Worm (Caenorhabditis elegans) whole organism, young adult: ENCODE results near the gene sri-47.
A peak's percentile ranks its signal among the peaks of the same experiment; 100 is the strongest.
"Not testable (repeated sequence)": the region's sequence is repeated elsewhere in the genome, so short reads cannot be mapped to it uniquely, and the experiment has no call there.

Experiments used
- B0035.1 ChIP-seq: sonication (generic microtip); optimal IDR thresholded peaks from 2 replicates; lab custom pipeline; 2016; ENCODE audit warnings: missing genetic modification characterization, mild to moderate bottlenecking, missing compliant biosample characterization, missing genotype, missing genetic modification reagents
- B0261.1 ChIP-seq: sonication (generic microtip); optimal IDR thresholded peaks from 2 replicates; lab custom pipeline; 2016; ENCODE audit warnings: mild to moderate bottlenecking, missing genetic modification characterization, moderate library complexity, missing compliant biosample characterization
- C06A6.2 ChIP-seq: fragments of 200-800 bp; sonication (Bioruptor generic); conservative IDR thresholded peaks from 2 replicates; pipeline ENCODE4 v1.3.6; 2022; ENCODE audit warnings: missing genetic modification characterization, missing compliant biosample characterization
- C17E4.6 ChIP-seq: fragments of 200-800 bp; sonication (Bioruptor generic); IDR thresholded peaks from 2 replicates; pipeline ENCODE4 v1.3.6; 2022; ENCODE audit warnings: missing genetic modification reagents, missing genetic modification characterization, missing compliant biosample characterization
- F23B12.7 ChIP-seq: sonication (generic microtip); optimal IDR thresholded peaks from 2 replicates; lab custom pipeline; 2017; ENCODE audit warnings: missing genetic modification characterization, mild to moderate bottlenecking, missing compliant biosample characterization, antibody characterized with exemption, moderate library complexity; ENCODE audit not compliant: insufficient read depth
- F39B2.1 ChIP-seq: fragments of 200-800 bp; sonication (Bioruptor generic); IDR thresholded peaks from 2 replicates; pipeline ENCODE4 v1.3.6; 2022; ENCODE audit warnings: missing genetic modification reagents, missing genetic modification characterization, missing compliant biosample characterization
- F57A8.1 ChIP-seq: fragments of 200-800 bp; sonication (Bioruptor generic); optimal IDR thresholded peaks from 2 replicates; lab custom pipeline; 2018; ENCODE audit warnings: mild to moderate bottlenecking, missing genetic modification characterization, moderate library complexity, missing compliant biosample characterization
- K12H6.12 ChIP-seq: fragments of 200-800 bp; sonication (Bioruptor generic); optimal IDR thresholded peaks from 2 replicates; lab custom pipeline; 2018; ENCODE audit warnings: mild to moderate bottlenecking, missing genetic modification characterization, missing compliant biosample characterization
- T07F8.4 ChIP-seq: sonication (generic microtip); optimal IDR thresholded peaks from 2 replicates; lab custom pipeline; 2016; ENCODE audit warnings: mild to moderate bottlenecking, missing genetic modification characterization, moderate library complexity, missing compliant biosample characterization
- ama-1 ChIP-seq, 3 experiments: fragments of 150-350 bp in 1 of 3; sonication (generic microtip) in 2 of 3; optimal IDR thresholded peaks; 2 replicates each; lab custom pipeline; 2014 to 2018; ENCODE audit warnings: missing biosample characterization in 2 of 3, missing genetic modification characterization in 2 of 3, missing genetic modification reagents in 2 of 3
- aptf-3 ChIP-seq: fragments of 200-800 bp; sonication (Bioruptor generic); IDR thresholded peaks from 2 replicates; pipeline ENCODE4 v1.3.6; 2022; ENCODE audit warnings: missing genetic modification characterization, missing compliant biosample characterization
- athp-1 ChIP-seq: sonication (generic microtip); optimal IDR thresholded peaks from 2 replicates; lab custom pipeline; 2017; ENCODE audit warnings: mild to moderate bottlenecking, missing genetic modification characterization, missing compliant biosample characterization
- attf-3 ChIP-seq: fragments of 200-800 bp; sonication (Bioruptor generic); conservative IDR thresholded peaks from 2 replicates; pipeline ENCODE4 v1.3.6; 2022; ENCODE audit warnings: missing genetic modification reagents, missing genetic modification characterization, missing compliant biosample characterization
- attf-6 ChIP-seq: fragments of 200-800 bp; sonication (Bioruptor generic); IDR thresholded peaks from 2 replicates; pipeline ENCODE4 v1.3.6; 2022; ENCODE audit warnings: missing genetic modification reagents, missing genetic modification characterization, missing compliant biosample characterization
- ceh-58 ChIP-seq: fragments of 200-800 bp; sonication (Bioruptor generic); IDR thresholded peaks from 2 replicates; pipeline ENCODE4 v1.3.6; 2022; ENCODE audit warnings: missing genetic modification characterization, missing compliant biosample characterization
- efl-1 ChIP-seq: fragments of 150-350 bp; optimal IDR thresholded peaks from 2 replicates; lab custom pipeline; 2014; ENCODE audit warnings: missing biosample characterization, missing genetic modification reagents, missing genetic modification characterization
- hlh-12 ChIP-seq: sonication (generic microtip); optimal IDR thresholded peaks from 2 replicates; lab custom pipeline; 2016; ENCODE audit warnings: missing genetic modification characterization, missing compliant biosample characterization
- hmg-1.2 ChIP-seq: fragments of 200-800 bp; sonication (Bioruptor generic); IDR thresholded peaks from 2 replicates; pipeline ENCODE4 v1.3.6; 2022; ENCODE audit warnings: missing genetic modification reagents, missing genetic modification characterization, missing compliant biosample characterization
- lag-1 ChIP-seq: fragments of 200-800 bp; sonication (Bioruptor generic); IDR thresholded peaks from 2 replicates; pipeline ENCODE4 v1.3.6; 2022; ENCODE audit warnings: missing genetic modification reagents, missing genetic modification characterization, missing compliant biosample characterization
- lin-26 ChIP-seq: fragments of 200-800 bp; sonication (Bioruptor generic); IDR thresholded peaks from 2 replicates; pipeline ENCODE4 v1.3.6; 2022; ENCODE audit warnings: missing genetic modification reagents, missing genetic modification characterization, missing compliant biosample characterization
- lin-54 ChIP-seq: fragments of 200-800 bp; sonication (Bioruptor generic); optimal IDR thresholded peaks from 2 replicates; lab custom pipeline; 2018; ENCODE audit warnings: mild to moderate bottlenecking, missing genetic modification characterization, missing compliant biosample characterization
- nfya-1 ChIP-seq: sonication (generic microtip); optimal IDR thresholded peaks from 2 replicates; lab custom pipeline; 2017; ENCODE audit warnings: antibody characterized with exemption, missing compliant biosample characterization, missing genetic modification characterization, borderline replicate concordance; ENCODE audit not compliant: insufficient read depth
- nhr-120 ChIP-seq: fragments of 200-800 bp; sonication (Bioruptor generic); IDR thresholded peaks from 2 replicates; pipeline ENCODE4 v1.3.6; 2022; ENCODE audit warnings: missing genetic modification characterization, missing compliant biosample characterization
- nhr-27 ChIP-seq: fragments of 200-800 bp; sonication (Bioruptor generic); optimal IDR thresholded peaks from 2 replicates; lab custom pipeline; 2018; ENCODE audit warnings: mild to moderate bottlenecking, missing genetic modification characterization, moderate library complexity, missing compliant biosample characterization
- nhr-90 ChIP-seq: sonication (generic microtip); optimal IDR thresholded peaks from 2 replicates; lab custom pipeline; 2016; ENCODE audit warnings: missing genotype, mild to moderate bottlenecking, missing genetic modification characterization, missing compliant biosample characterization
- rcor-1 ChIP-seq: fragments of 200-800 bp; sonication (Bioruptor generic); IDR thresholded peaks from 2 replicates; pipeline ENCODE4 v1.3.6; 2022; ENCODE audit warnings: missing genetic modification reagents, missing genetic modification characterization, missing compliant biosample characterization
- sdz-38 ChIP-seq: sonication (generic microtip); optimal IDR thresholded peaks from 2 replicates; lab custom pipeline; 2016; ENCODE audit warnings: missing genotype, missing genetic modification characterization, missing compliant biosample characterization
- snpc-1.3 ChIP-seq: sonication (generic microtip); optimal IDR thresholded peaks from 2 replicates; lab custom pipeline; 2017; ENCODE audit warnings: missing genetic modification characterization, mild to moderate bottlenecking, missing compliant biosample characterization, antibody characterized with exemption, moderate library complexity, missing genotype, missing genetic modification reagents; ENCODE audit not compliant: insufficient read depth
- tbp1 ChIP-seq: fragments of 200-800 bp; sonication (Bioruptor generic); optimal IDR thresholded peaks from 2 replicates; lab custom pipeline; 2018; ENCODE audit warnings: mild to moderate bottlenecking, missing genetic modification characterization, missing compliant biosample characterization
- zim-3 ChIP-seq: sonication (generic microtip); optimal IDR thresholded peaks from 2 replicates; lab custom pipeline; 2017; ENCODE audit warnings: mild to moderate bottlenecking, missing genetic modification characterization, moderate library complexity, missing compliant biosample characterization
- ztf-18 ChIP-seq: sonication (generic microtip); optimal IDR thresholded peaks from 2 replicates; lab custom pipeline; 2016; ENCODE audit warnings: missing genotype, mild to moderate bottlenecking, missing genetic modification characterization, missing compliant biosample characterization

The sri-47 gene

DNA sequence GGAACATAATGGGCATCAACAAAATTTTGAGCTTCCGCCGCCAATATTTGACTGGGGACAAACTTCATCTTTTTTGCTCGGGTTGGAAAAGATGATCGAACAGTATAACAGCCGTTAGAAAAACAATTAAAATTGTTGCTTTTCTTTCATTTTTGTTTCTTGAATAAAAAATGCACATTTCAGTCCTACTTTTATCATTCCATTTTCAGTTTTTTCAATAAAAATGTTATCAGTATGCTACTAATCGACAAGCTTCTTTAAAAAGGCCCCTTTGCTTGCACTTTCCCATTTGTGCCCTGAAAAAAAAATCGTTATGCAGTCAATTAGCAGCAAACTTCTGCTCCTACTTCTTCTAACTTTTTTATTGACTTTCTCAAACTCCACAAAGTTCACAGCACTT lies 14.9 kb upstream of the sri-47 start, which contains the start of gene F22E5.7:
Gene F22E5.7 (plus strand): TSS at position 301 of the 400 bp plus-strand sequence.
- no peak for TF ChIP-seq F23B12.7 (tag; lab: Kevin White, UChicago)
- no peak for TF ChIP-seq sdz-38 (tag; lab: Kevin White, UChicago)
- TF ChIP-seq T07F8.4 (tag; lab: Kevin White, UChicago) = no peak
- no peak for TF ChIP-seq B0261.1 (tag; lab: Kevin White, UChicago)
- no peak for TF ChIP-seq efl-1
- TF ChIP-seq rcor-1 (GFP tag; lab: Robert Waterston, UW) = no peak
- TF ChIP-seq snpc-1.3 (tag; lab: Kevin White, UChicago) = no peak
- TF ChIP-seq hlh-12 (tag; lab: Kevin White, UChicago) = no peak
- no peak for TF ChIP-seq F57A8.1 (GFP tag; lab: Kevin White, UChicago)
- no peak for TF ChIP-seq lag-1 (GFP tag; lab: Robert Waterston, UW)
- no peak for TF ChIP-seq nhr-120 (GFP tag; lab: Robert Waterston, UW)
- no peak for TF ChIP-seq lin-54 (GFP tag; lab: Kevin White, UChicago)
- no peak for TF ChIP-seq zim-3 (tag; lab: Kevin White, UChicago)
- no peak for TF ChIP-seq aptf-3 (GFP tag; lab: Robert Waterston, UW)
- no peak for TF ChIP-seq athp-1 (tag; lab: Kevin White, UChicago)
- TF ChIP-seq, all 124 proteins: peak for 0

DNA sequence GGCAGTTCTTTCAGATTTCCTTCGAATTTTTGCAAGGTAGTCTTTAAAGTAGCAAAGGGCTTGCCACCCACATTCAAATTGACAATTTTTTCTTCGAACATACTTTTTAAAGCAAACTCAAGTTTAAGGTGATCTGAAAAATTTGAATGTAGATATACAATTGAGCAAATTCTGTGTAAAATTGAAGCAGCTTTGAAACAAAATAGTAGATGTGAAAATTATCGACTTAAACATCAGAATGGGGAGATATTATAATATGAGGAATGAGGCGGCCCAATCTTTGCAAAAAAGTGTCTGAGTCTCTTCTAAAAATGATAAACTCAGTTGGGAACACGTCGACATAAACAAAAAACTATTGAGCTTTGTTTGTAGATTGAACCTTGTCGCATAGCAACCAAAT lies 12.2 kb upstream of the sri-47 start, which contains the start of gene F22E5.11:
Gene F22E5.11 (minus strand): TSS at position 101 of the 400 bp plus-strand sequence.
- TF ChIP-seq attf-6 (GFP tag; lab: Robert Waterston, UW) (no peak), B0035.1 (no peak), attf-3 (GFP tag; lab: Robert Waterston, UW) (no peak), ceh-58 (no peak), lin-26 (no peak), T07F8.4 (tag; lab: Kevin White, UChicago) (no peak), C17E4.6 (GFP tag; lab: Robert Waterston, UW) (no peak), nfya-1 (tag; lab: Kevin White, UChicago) (no peak)

DNA sequence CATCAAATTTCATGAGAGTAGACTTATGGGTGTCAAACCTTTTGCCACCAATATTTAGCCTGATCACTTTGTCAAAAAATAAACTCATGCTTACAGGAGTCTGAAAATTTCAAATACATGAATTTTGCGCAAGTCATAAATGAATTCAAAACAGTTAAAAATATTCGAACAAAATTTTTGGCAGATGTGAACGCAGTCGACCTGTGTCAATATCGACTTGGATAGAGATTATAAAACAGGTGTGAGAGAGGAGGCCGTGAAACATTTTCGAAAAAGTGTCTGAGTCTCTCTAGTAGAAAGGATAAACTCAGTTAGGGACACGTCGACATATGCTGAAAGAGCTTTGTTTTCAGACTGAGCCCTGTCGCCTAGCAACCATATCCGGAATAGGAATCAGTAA lies 9.9 kb upstream of the sri-47 start, which contains the start of gene F22E5.12:
Gene F22E5.12 (minus strand): TSS at position 101 of the 400 bp plus-strand sequence.
- TF ChIP-seq ztf-18 (tag; lab: Kevin White, UChicago); nhr-27; F39B2.1: not testable (repeated sequence)
- TF ChIP-seq, all 124 proteins: peak for 0; not testable (repeated sequence) for 124

DNA sequence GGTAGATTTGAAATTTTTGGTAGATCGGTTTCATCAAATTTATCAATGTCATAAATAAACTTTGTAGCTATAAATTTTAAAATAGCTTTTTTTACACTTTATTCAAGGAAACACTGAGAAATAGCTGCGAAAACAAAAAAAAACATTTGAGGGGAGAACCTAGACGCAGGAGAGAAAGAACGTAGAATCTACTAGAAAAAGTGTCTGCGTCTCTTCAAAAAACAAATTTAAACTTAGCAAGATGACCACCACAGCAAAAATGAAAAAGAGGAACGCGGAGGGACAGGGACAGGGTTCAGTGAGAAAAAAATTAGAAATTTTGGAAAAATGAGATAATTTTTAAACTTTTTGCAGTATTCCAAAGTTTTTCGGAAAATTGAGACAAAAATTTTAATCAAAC lies 7.7 kb upstream of the sri-47 start:
- TF ChIP-seq athp-1 (tag; lab: Kevin White, UChicago) = no peak
- TF ChIP-seq lin-54 (GFP tag; lab: Kevin White, UChicago) = no peak
- TF ChIP-seq tbp1 (GFP tag; lab: Kevin White, UChicago) = no peak
- no peak for TF ChIP-seq F39B2.1
- peak; percentile 28; the same call in 1 of the 2 replicates for TF ChIP-seq hmg-1.2
- TF ChIP-seq ama-1 (optimal IDR thresholded peaks at IDR 0.05; lab: Kevin White, UChicago) = no peak
- TF ChIP-seq ama-1 (GFP tag; optimal IDR thresholded peaks at IDR 0.05; lab: Kevin White, UChicago) = no peak
- TF ChIP-seq K12H6.12 (tag; lab: Kevin White, UChicago) = no peak
- TF ChIP-seq F23B12.7 (tag; lab: Kevin White, UChicago) = no peak
- no peak for TF ChIP-seq nhr-90
- TF ChIP-seq C06A6.2 (GFP tag; lab: Robert Waterston, UW) = 0 out of 2 replicates have a peak, but pooled peaks have one; percentile 16
- TF ChIP-seq sdz-38 (tag; lab: Kevin White, UChicago) = no peak
